Worm (Caenorhabditis elegans) whole organism, midembryonic: Measurements from ENCODE around the gene F26F2.7.

Source experiments
- T22C8.4 ChIP-seq: fragments of 200-800 bp; sonication (Bioruptor generic); IDR thresholded peaks from 2 replicates; pipeline ENCODE4 v1.3.6; 2022; ENCODE audit warnings: missing genetic modification characterization, missing compliant biosample characterization
- cog-1 ChIP-seq: sonication (generic microtip); optimal IDR thresholded peaks from 2 replicates; lab custom pipeline; 2016; ENCODE audit warnings: missing genetic modification characterization, missing compliant biosample characterization
- flt-1 ChIP-seq: fragments of 200-800 bp; sonication (Bioruptor generic); IDR thresholded peaks from 2 replicates; pipeline ENCODE4 v1.3.6; 2022; ENCODE audit warnings: missing genetic modification characterization, missing compliant biosample characterization
- med-1 ChIP-seq: sonication (generic microtip); optimal IDR thresholded peaks from 2 replicates; lab custom pipeline; 2017; ENCODE audit warnings: missing genetic modification characterization, mild to moderate bottlenecking, missing compliant biosample characterization, antibody characterized with exemption, missing genetic modification reagents; ENCODE audit not compliant: insufficient read depth
- ref-1 ChIP-seq: fragments of 200-800 bp; sonication (Bioruptor generic); conservative IDR thresholded peaks from 2 replicates; pipeline ENCODE4 v1.3.6; 2022; ENCODE audit warnings: missing genetic modification reagents, missing genetic modification characterization, missing compliant biosample characterization
- tab-1 ChIP-seq: fragments of 200-800 bp; sonication (Bioruptor generic); IDR thresholded peaks from 2 replicates; pipeline ENCODE4 v1.3.6; 2022; ENCODE audit warnings: missing genetic modification characterization, missing compliant biosample characterization
- ztf-23 ChIP-seq: fragments of 200-800 bp; sonication (Bioruptor generic); IDR thresholded peaks from 2 replicates; pipeline ENCODE4 v1.3.6; 2022; ENCODE audit warnings: missing genetic modification reagents, missing genetic modification characterization, missing compliant biosample characterization

DNA sequence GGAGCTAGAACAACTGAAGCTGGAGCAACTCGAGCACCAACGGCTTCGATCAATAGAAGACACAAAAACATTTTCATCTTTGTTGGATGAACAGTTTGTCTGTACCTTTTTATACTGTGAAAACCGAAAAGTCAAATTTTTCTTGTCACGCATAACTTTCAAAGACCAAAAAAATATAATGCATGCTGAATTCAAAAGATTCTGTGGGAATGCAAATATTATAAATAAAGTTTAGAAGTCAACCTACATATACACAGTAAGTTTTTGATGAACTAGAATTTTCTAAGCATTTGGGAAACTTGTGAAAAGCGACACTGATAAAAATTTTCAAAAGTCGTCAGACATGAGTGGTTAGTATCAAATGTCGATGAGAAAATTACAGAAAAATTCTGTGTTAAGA lies 52.8 kb downstream of the F26F2.7 start, which contains the start of gene F46B3.15:
- TF ChIP-seq med-1 (GFP tag; lab: Kevin White, UChicago) (no peak), flt-1 (no peak), T22C8.4 (GFP tag; lab: Robert Waterston, UW) (no peak), tab-1 (GFP tag; lab: Robert Waterston, UW) (no peak), cog-1 (tag; lab: Kevin White, UChicago) (no peak), ref-1 (GFP tag; lab: Robert Waterston, UW) (no peak), ztf-23 (GFP tag; lab: Robert Waterston, UW) (no peak)
